Worm (Caenorhabditis elegans) whole organism, L4 larva: Measurements from ENCODE around the gene T08D10.5.

ENCODE experiments used
- T20F7.1 ChIP-seq: fragments of 200-800 bp; sonication (Bioruptor generic); optimal IDR thresholded peaks from 2 replicates; lab custom pipeline; 2018; ENCODE audit warnings: mild to moderate bottlenecking, missing genetic modification characterization, missing compliant biosample characterization
- T26A8.4 ChIP-seq: fragments of 200-800 bp; sonication (Bioruptor generic); IDR thresholded peaks from 2 replicates; pipeline ENCODE4 v1.3.6; 2022; ENCODE audit warnings: missing genetic modification characterization, missing compliant biosample characterization
- aly-2 ChIP-seq: sonication (generic microtip); optimal IDR thresholded peaks from 2 replicates; lab custom pipeline; 2018; ENCODE audit warnings: missing biosample characterization, missing genetic modification characterization
- ceh-28 ChIP-seq: fragments of 150-350 bp; optimal IDR thresholded peaks from 2 replicates; lab custom pipeline; 2014; ENCODE audit warnings: missing biosample characterization, missing genetic modification reagents, missing genetic modification characterization
- daf-19 ChIP-seq: fragments of 200-800 bp; sonication (Bioruptor generic); conservative IDR thresholded peaks from 2 replicates; pipeline ENCODE4 v1.3.6; 2022; ENCODE audit warnings: missing genetic modification characterization, missing compliant biosample characterization
- dmd-6 ChIP-seq: fragments of 200-800 bp; sonication (Bioruptor generic); IDR thresholded peaks from 2 replicates; pipeline ENCODE4 v1.3.6; 2022; ENCODE audit warnings: missing genetic modification reagents, missing genetic modification characterization, missing compliant biosample characterization
- hlh-11 ChIP-seq: fragments of 200-800 bp; sonication (Bioruptor generic); optimal IDR thresholded peaks from 2 replicates; lab custom pipeline; 2018; ENCODE audit warnings: mild to moderate bottlenecking, missing genetic modification characterization, missing compliant biosample characterization
- jun-1 ChIP-seq: fragments of 150-350 bp; optimal IDR thresholded peaks from 2 replicates; lab custom pipeline; 2014; ENCODE audit warnings: missing biosample characterization, missing genetic modification reagents, missing genetic modification characterization
- lin-13 ChIP-seq: fragments of 150-350 bp; optimal IDR thresholded peaks from 2 replicates; lab custom pipeline; 2014; ENCODE audit warnings: missing biosample characterization, missing genetic modification reagents, missing genetic modification characterization
- nhr-10 ChIP-seq: fragments of 150-350 bp; optimal IDR thresholded peaks from 2 replicates; lab custom pipeline; 2014; ENCODE audit warnings: missing biosample characterization, missing genetic modification characterization
- pqm-1 ChIP-seq: sonication (generic microtip); optimal IDR thresholded peaks from 2 replicates; lab custom pipeline; 2017; ENCODE audit warnings: missing biosample characterization, missing genetic modification characterization
- skn-1 ChIP-seq: fragments of 150-350 bp; optimal IDR thresholded peaks from 2 replicates; lab custom pipeline; 2014; ENCODE audit warnings: missing biosample characterization, missing genetic modification characterization
- zag-1 ChIP-seq: fragments of 150-350 bp; optimal IDR thresholded peaks from 2 replicates; lab custom pipeline; 2014; ENCODE audit warnings: missing biosample characterization, missing genetic modification characterization

DNA sequence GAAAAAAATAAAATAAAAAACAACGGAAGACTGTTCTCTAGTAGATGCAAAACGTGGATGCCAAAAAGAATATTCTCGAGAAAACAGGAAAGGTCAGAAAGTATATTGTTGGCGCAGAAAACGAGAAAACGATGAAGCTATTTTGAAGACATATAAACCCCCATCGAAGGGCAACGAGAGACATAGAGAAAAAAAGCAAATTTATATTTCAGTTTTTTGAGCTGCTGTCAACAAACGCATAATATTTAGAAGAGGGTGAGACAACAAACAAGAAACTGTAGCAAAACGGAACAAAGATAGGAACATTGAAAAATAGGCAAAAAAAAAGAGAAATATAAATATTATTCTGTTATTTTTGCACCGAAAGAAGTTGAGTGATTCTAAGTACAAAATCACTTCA, 34.9 kb downstream of the T08D10.5 start:
- no peak for TF ChIP-seq T26A8.4 (GFP tag; lab: Robert Waterston, UW)
- TF ChIP-seq lin-13 (GFP tag; lab: Kevin White, UChicago): no peak
- TF ChIP-seq daf-19 (GFP tag; lab: Robert Waterston, UW): no peak
- no peak for TF ChIP-seq zag-1
- no peak for TF ChIP-seq jun-1 (tag; lab: Kevin White, UChicago)
- TF ChIP-seq pqm-1 (tag; lab: Kevin White, UChicago): no peak
- TF ChIP-seq hlh-11 (tag; lab: Kevin White, UChicago): no peak
- TF ChIP-seq aly-2: no peak
- no peak for TF ChIP-seq dmd-6 (GFP tag; lab: Robert Waterston, UW)
- no peak for TF ChIP-seq skn-1 (tag; lab: Kevin White, UChicago)
- no peak for TF ChIP-seq ceh-28
- TF ChIP-seq nhr-10 (tag; lab: Kevin White, UChicago): no peak
- TF ChIP-seq T20F7.1 (GFP tag; lab: Kevin White, UChicago): no peak
